Fruit fly (Drosophila melanogaster): ENCODE results near the gene Nf-YA.

Gene Nf-YA

dm6 chr3L:9431848-9432623 is 10.0 kb downstream of the Nf-YA start:
- TF ChIP-seq Mnt (GFP tag; optimal IDR thresholded peaks at IDR 0.05), result no peak
- no peak for TF ChIP-seq cic (GFP tag; optimal IDR thresholded peaks at IDR 0.05)
- no peak for TF ChIP-seq CG12768 (GFP tag; optimal IDR thresholded peaks at IDR 0.05)
- no peak for TF ChIP-seq Hr96 (GFP tag; optimal IDR thresholded peaks at IDR 0.05)
- no peak for TF ChIP-seq CG7101 (tag; optimal IDR thresholded peaks at IDR 0.05)

DNA sequence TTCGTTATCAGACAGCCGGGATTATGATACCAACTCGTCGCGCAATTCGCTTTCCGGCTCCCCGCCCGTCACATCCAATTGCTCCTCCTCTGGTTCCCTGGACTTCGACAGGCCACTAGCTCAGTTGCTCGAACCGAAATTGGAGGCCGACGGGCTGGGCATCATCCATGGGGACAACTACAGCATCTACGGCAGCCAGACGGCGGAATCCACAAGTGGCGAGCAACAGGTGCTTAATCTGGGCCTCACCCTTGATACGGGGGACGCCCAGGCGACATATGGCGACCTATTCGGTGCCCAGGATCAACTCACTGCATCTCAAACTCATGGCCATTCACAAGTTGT is 11.5 kb downstream of the Nf-YA start:
- peak; percentile 34 for TF ChIP-seq CG12768 (GFP tag; optimal IDR thresholded peaks at IDR 0.05)
- no peak for TF ChIP-seq Clk (GFP tag; optimal IDR thresholded peaks at IDR 0.05)
- no peak for TF ChIP-seq toe (GFP tag; optimal IDR thresholded peaks at IDR 0.05)

- TF ChIP-seq bab1 (GFP tag; optimal IDR thresholded peaks at IDR 0.05), result peak; percentile 70
- peak; percentile 50 for TF ChIP-seq CG14711 (tag; optimal IDR thresholded peaks at IDR 0.05)
- peak; percentile 40 for TF ChIP-seq Hr96 (GFP tag; optimal IDR thresholded peaks at IDR 0.05)
- TF ChIP-seq CG5204 (GFP tag; optimal IDR thresholded peaks at IDR 0.05), result no peak
- peak; percentile 51 for TF ChIP-seq CG33017 (tag; optimal IDR thresholded peaks at IDR 0.05)
- peak; percentile 87 for TF ChIP-seq Mnt (GFP tag; optimal IDR thresholded peaks at IDR 0.05)
- TF ChIP-seq Clk (GFP tag; optimal IDR thresholded peaks at IDR 0.05), result peak; percentile 1
- TF ChIP-seq cic (GFP tag; optimal IDR thresholded peaks at IDR 0.05), result peak; percentile 48
- TF ChIP-seq CG11617 (GFP tag; optimal IDR thresholded peaks at IDR 0.05), result peak; percentile 73
- peak; percentile 27 for TF ChIP-seq tj (GFP tag; optimal IDR thresholded peaks at IDR 0.05)
- peak; percentile 47 for TF ChIP-seq CG12768 (GFP tag; optimal IDR thresholded peaks at IDR 0.05)
- TF ChIP-seq CG1620 (GFP tag; optimal IDR thresholded peaks at IDR 0.05), result peak; percentile 61
- TF ChIP-seq kay (GFP tag; ENCODE audit: borderline replicate concordance), result no peak
- peak; percentile 33 for TF ChIP-seq Crg-1 (GFP tag; optimal IDR thresholded peaks at IDR 0.05)
- peak; percentile 15 for TF ChIP-seq CG7045 (GFP tag; optimal IDR thresholded peaks at IDR 0.05)
- no peak for TF ChIP-seq cnc (optimal IDR thresholded peaks at IDR 0.05)
- peak; percentile 19 for TF ChIP-seq ovo (GFP tag; optimal IDR thresholded peaks at IDR 0.05)
- peak; percentile 24 for TF ChIP-seq pad (GFP tag; optimal IDR thresholded peaks at IDR 0.05)
- TF ChIP-seq toe (GFP tag; optimal IDR thresholded peaks at IDR 0.05), result no peak
- peak; percentile 66 for TF ChIP-seq CG7101 (tag; optimal IDR thresholded peaks at IDR 0.05)
These were observed 12.1 kb downstream of the Nf-YA start, which contains the start of the genes RpS17 and MTF-1 for dm6 chr3L:9429665-9430607. Gene RpS17, minus strand, starts transcription at chr3L:9429821. Gene MTF-1, plus strand, starts transcription at chr3L:9430312.

dm6 chr3L:9426656-9427294 is 15.3 kb downstream of the Nf-YA start, which contains the start of the genes Atat and Shc:
Gene Atat, minus strand, starts transcription at chr3L:9426758.
Gene Shc, plus strand, starts transcription at chr3L:9427010.
- TF ChIP-seq ovo (GFP tag; optimal IDR thresholded peaks at IDR 0.05), result peak; percentile 96
- no peak for TF ChIP-seq cnc (optimal IDR thresholded peaks at IDR 0.05)
- peak; percentile 95 for TF ChIP-seq pad (GFP tag; optimal IDR thresholded peaks at IDR 0.05)
- TF ChIP-seq kay (GFP tag; ENCODE audit: borderline replicate concordance), result peak; percentile 97
- TF ChIP-seq CG5204 (GFP tag; optimal IDR thresholded peaks at IDR 0.05), result no peak
- TF ChIP-seq cic (GFP tag; optimal IDR thresholded peaks at IDR 0.05), result peak; percentile 89
- TF ChIP-seq CG7101 (tag; optimal IDR thresholded peaks at IDR 0.05), result peak; percentile 99
- peak; percentile 99 for TF ChIP-seq CG12768 (GFP tag; optimal IDR thresholded peaks at IDR 0.05)
- TF ChIP-seq CG14711 (tag; optimal IDR thresholded peaks at IDR 0.05), result peak; percentile 95
- peak; percentile 100 for TF ChIP-seq Hr96 (GFP tag; optimal IDR thresholded peaks at IDR 0.05)
- TF ChIP-seq Clk (GFP tag; optimal IDR thresholded peaks at IDR 0.05), result peak; percentile 99
- peak; percentile 94 for TF ChIP-seq Mnt (GFP tag; optimal IDR thresholded peaks at IDR 0.05)
- TF ChIP-seq tj (GFP tag; optimal IDR thresholded peaks at IDR 0.05), result peak; percentile 89
- TF ChIP-seq CG7045 (GFP tag; optimal IDR thresholded peaks at IDR 0.05), result peak; percentile 98
- TF ChIP-seq bab1 (GFP tag; optimal IDR thresholded peaks at IDR 0.05), result peak; percentile 99
- peak; percentile 100 for TF ChIP-seq toe (GFP tag; optimal IDR thresholded peaks at IDR 0.05)
- TF ChIP-seq CG11617 (GFP tag; optimal IDR thresholded peaks at IDR 0.05), result peak; percentile 97
- TF ChIP-seq CG1620 (GFP tag; optimal IDR thresholded peaks at IDR 0.05), result peak; percentile 100
- peak; percentile 97 for TF ChIP-seq CG33017 (tag; optimal IDR thresholded peaks at IDR 0.05)
- peak; percentile 99 for TF ChIP-seq Crg-1 (GFP tag; optimal IDR thresholded peaks at IDR 0.05)

- TF ChIP-seq Clk (GFP tag; optimal IDR thresholded peaks at IDR 0.05) (no peak), toe (GFP tag; optimal IDR thresholded peaks at IDR 0.05) (no peak), CG5204 (GFP tag; optimal IDR thresholded peaks at IDR 0.05) (no peak), CG7101 (tag; optimal IDR thresholded peaks at IDR 0.05) (no peak), CG33017 (tag; optimal IDR thresholded peaks at IDR 0.05) (no peak), CG1620 (GFP tag; optimal IDR thresholded peaks at IDR 0.05) (no peak), ovo (GFP tag; optimal IDR thresholded peaks at IDR 0.05) (no peak), Mnt (GFP tag; optimal IDR thresholded peaks at IDR 0.05) (no peak), cnc (optimal IDR thresholded peaks at IDR 0.05) (no peak), CG14711 (tag; optimal IDR thresholded peaks at IDR 0.05) (no peak), cic (GFP tag; optimal IDR thresholded peaks at IDR 0.05) (no peak), pad (GFP tag; optimal IDR thresholded peaks at IDR 0.05) (no peak), bab1 (GFP tag; optimal IDR thresholded peaks at IDR 0.05) (no peak), CG7045 (GFP tag; optimal IDR thresholded peaks at IDR 0.05) (no peak), Hr96 (GFP tag; optimal IDR thresholded peaks at IDR 0.05) (no peak), CG11617 (GFP tag; optimal IDR thresholded peaks at IDR 0.05) (no peak), Crg-1 (GFP tag; optimal IDR thresholded peaks at IDR 0.05) (no peak)
These were observed 16.2 kb downstream of the Nf-YA start for dm6 chr3L:9425838-9426237.
